Worm (Caenorhabditis elegans) whole organism, L2 larva: ENCODE measurements around the gene lgc-24.

Source experiments
- C34F6.9 ChIP-seq: fragments of 150-350 bp; optimal IDR thresholded peaks from 2 replicates; lab custom pipeline; 2014; ENCODE audit warnings: missing biosample characterization, missing genetic modification characterization
- F13H6.1 ChIP-seq: sonication (generic microtip); optimal IDR thresholded peaks from 2 replicates; lab custom pipeline; 2016; ENCODE audit warnings: missing genetic modification characterization, missing compliant biosample characterization
- R02D3.7 ChIP-seq: fragments of 150-350 bp; optimal IDR thresholded peaks from 2 replicates; lab custom pipeline; 2014; ENCODE audit warnings: missing biosample characterization, missing genetic modification characterization
- Y55F3AM.14 ChIP-seq: fragments of 200-800 bp; sonication (Bioruptor generic); optimal IDR thresholded peaks from 2 replicates; lab custom pipeline; 2018; ENCODE audit warnings: mild to moderate bottlenecking, missing genetic modification characterization, missing compliant biosample characterization
- alr-1 ChIP-seq: fragments of 150-350 bp; optimal IDR thresholded peaks from 2 replicates; lab custom pipeline; 2014; ENCODE audit warnings: missing biosample characterization, missing genetic modification characterization
- aly-2 ChIP-seq: fragments of 150-350 bp; optimal IDR thresholded peaks from 2 replicates; lab custom pipeline; 2014; ENCODE audit warnings: missing biosample characterization, missing genetic modification characterization
- ama-1 ChIP-seq: fragments of 150-350 bp; optimal IDR thresholded peaks from 2 replicates; lab custom pipeline; 2018; ENCODE audit warnings: inconsistent platforms
- blmp-1 ChIP-seq: sonication (generic microtip); optimal IDR thresholded peaks from 2 replicates; lab custom pipeline; 2017; ENCODE audit warnings: missing genetic modification characterization, mild to moderate bottlenecking, missing compliant biosample characterization, antibody characterized with exemption, moderate library complexity; ENCODE audit not compliant: insufficient read depth
- ceh-16 ChIP-seq: fragments of 150-350 bp; optimal IDR thresholded peaks from 2 replicates; lab custom pipeline; 2014; ENCODE audit warnings: missing biosample characterization, missing genetic modification characterization
- ceh-82 ChIP-seq: fragments of 150-350 bp; optimal IDR thresholded peaks from 2 replicates; lab custom pipeline; 2014; ENCODE audit warnings: missing biosample characterization, missing genetic modification characterization
- dmd-4 ChIP-seq: sonication (generic microtip); optimal IDR thresholded peaks from 2 replicates; lab custom pipeline; 2017; ENCODE audit warnings: missing biosample characterization, missing genetic modification characterization
- egl-27 ChIP-seq: sonication (generic microtip); optimal IDR thresholded peaks from 3 replicates; lab custom pipeline; 2017; ENCODE audit warnings: missing biosample characterization, missing genetic modification reagents, missing genetic modification characterization
- elt-3 ChIP-seq: sonication (generic microtip); optimal IDR thresholded peaks from 2 replicates; lab custom pipeline; 2017; ENCODE audit warnings: missing biosample characterization, missing genetic modification characterization
- fos-1 ChIP-seq: fragments of 150-350 bp; optimal IDR thresholded peaks from 2 replicates; lab custom pipeline; 2014; ENCODE audit warnings: missing biosample characterization, missing genetic modification characterization
- lin-13 ChIP-seq: fragments of 150-350 bp; optimal IDR thresholded peaks from 2 replicates; lab custom pipeline; 2014; ENCODE audit warnings: missing biosample characterization, missing genetic modification reagents, missing genetic modification characterization
- lin-39 ChIP-seq: fragments of 150-350 bp; optimal IDR thresholded peaks from 2 replicates; lab custom pipeline; 2014; ENCODE audit warnings: missing biosample characterization, missing genetic modification reagents, missing genetic modification characterization
- mab-5 ChIP-seq: fragments of 150-350 bp; optimal IDR thresholded peaks from 2 replicates; lab custom pipeline; 2014; ENCODE audit warnings: missing biosample characterization, missing genetic modification characterization
- mbf-1 ChIP-seq: sonication (generic microtip); optimal IDR thresholded peaks from 2 replicates; lab custom pipeline; 2017; ENCODE audit warnings: missing biosample characterization, missing genetic modification characterization
- mdl-1 ChIP-seq, 2 experiments: fragments of 150-350 bp in 1 of 2; sonication (generic microtip) in 1 of 2; optimal IDR thresholded peaks; 2 replicates each; lab custom pipeline; 2017; ENCODE audit warnings: missing biosample characterization in 2 of 2, missing genetic modification characterization in 2 of 2
- nhr-10 ChIP-seq: sonication (generic microtip); optimal IDR thresholded peaks from 2 replicates; lab custom pipeline; 2017; ENCODE audit warnings: missing biosample characterization, missing genetic modification characterization
- nhr-11 ChIP-seq: fragments of 150-350 bp; optimal IDR thresholded peaks from 2 replicates; lab custom pipeline; 2014; ENCODE audit warnings: missing biosample characterization, missing genetic modification characterization
- nhr-12 ChIP-seq: fragments of 150-350 bp; optimal IDR thresholded peaks from 2 replicates; lab custom pipeline; 2014; ENCODE audit warnings: missing biosample characterization, missing genetic modification characterization
- nhr-21 ChIP-seq: fragments of 150-350 bp; optimal IDR thresholded peaks from 2 replicates; lab custom pipeline; 2014; ENCODE audit warnings: missing biosample characterization, missing genetic modification characterization
- nhr-237 ChIP-seq: fragments of 150-350 bp; optimal IDR thresholded peaks from 2 replicates; lab custom pipeline; 2014; ENCODE audit warnings: missing biosample characterization, missing genetic modification characterization
- nhr-25 ChIP-seq: fragments of 150-350 bp; sonication (generic microtip); optimal IDR thresholded peaks from 3 replicates; lab custom pipeline; 2014; ENCODE audit warnings: missing biosample characterization, missing genetic modification characterization
- nhr-77 ChIP-seq: fragments of 150-350 bp; optimal IDR thresholded peaks from 2 replicates; lab custom pipeline; 2014; ENCODE audit warnings: missing biosample characterization, missing genetic modification characterization
- peb-1 ChIP-seq: fragments of 150-350 bp; optimal IDR thresholded peaks from 2 replicates; lab custom pipeline; 2014; ENCODE audit warnings: missing biosample characterization, missing genetic modification characterization
- sem-4 ChIP-seq: fragments of 150-350 bp; optimal IDR thresholded peaks from 2 replicates; lab custom pipeline; 2014; ENCODE audit warnings: missing biosample characterization, missing genetic modification reagents, missing genetic modification characterization
- skn-1 ChIP-seq: sonication (generic microtip); optimal IDR thresholded peaks from 2 replicates; lab custom pipeline; 2017; ENCODE audit warnings: missing biosample characterization, missing genetic modification characterization
- snpc-4 ChIP-seq: fragments of 150-350 bp; optimal IDR thresholded peaks from 2 replicates; lab custom pipeline; 2014; ENCODE audit warnings: missing biosample characterization, missing genetic modification characterization
- unc-39 ChIP-seq: fragments of 150-350 bp; optimal IDR thresholded peaks from 2 replicates; lab custom pipeline; 2014; ENCODE audit warnings: missing biosample characterization, missing genetic modification characterization
- unc-55 ChIP-seq: fragments of 150-350 bp; sonication (generic microtip); optimal IDR thresholded peaks from 3 replicates; lab custom pipeline; 2014; ENCODE audit warnings: missing biosample characterization, missing genetic modification reagents, missing genetic modification characterization
- zag-1 ChIP-seq: fragments of 150-350 bp; optimal IDR thresholded peaks from 2 replicates; lab custom pipeline; 2014; ENCODE audit warnings: missing biosample characterization, missing genetic modification characterization
- ztf-1 ChIP-seq: fragments of 200-800 bp; sonication (Bioruptor generic); conservative IDR thresholded peaks from 2 replicates; pipeline ENCODE4 v1.3.6; 2022; ENCODE audit warnings: missing genetic modification characterization, missing compliant biosample characterization
- ztf-11 ChIP-seq: sonication (generic microtip); optimal IDR thresholded peaks from 2 replicates; lab custom pipeline; 2017; ENCODE audit warnings: missing biosample characterization, missing genetic modification characterization

Gene lgc-24

DNA sequence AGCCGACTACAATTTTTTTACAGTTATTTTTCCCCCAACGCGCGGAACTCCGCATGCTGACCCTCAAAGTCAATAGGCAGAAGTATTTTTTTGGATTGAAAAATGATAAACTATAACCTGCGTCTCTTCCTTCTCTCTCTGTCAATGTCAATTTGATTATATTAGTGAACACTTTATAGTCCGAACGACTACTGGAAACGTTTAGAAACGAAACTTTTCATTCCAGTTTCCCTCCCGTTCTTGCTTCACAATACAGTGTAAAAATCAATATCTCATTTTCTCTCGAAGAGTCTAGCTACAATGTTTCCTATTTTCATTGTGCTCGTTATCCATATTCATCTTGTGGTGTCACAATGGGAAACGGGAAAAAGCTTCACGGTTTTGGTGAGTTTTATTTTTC lies at the start of gene lgc-24:
TSS of gene lgc-24 (plus strand) at position 301 of the 400 bp plus-strand sequence.
- TF ChIP-seq ama-1 (lab: Kevin White, UChicago) = no peak
- no peak for TF ChIP-seq blmp-1 (tag; lab: Kevin White, UChicago)
- no peak for TF ChIP-seq ceh-82
- TF ChIP-seq mbf-1 (tag; lab: Kevin White, UChicago) = no peak
- TF ChIP-seq skn-1 (tag; lab: Kevin White, UChicago) = no peak
- no peak for TF ChIP-seq nhr-237 (tag; lab: Kevin White, UChicago)
- TF ChIP-seq, all 48 proteins: peak for 0

ce11 chrX:12021446-12021845 lies 46.9 kb upstream of the lgc-24 start:
- TF ChIP-seq mbf-1 (tag; lab: Kevin White, UChicago) (no peak), alr-1 (tag; lab: Kevin White, UChicago) (no peak), unc-55 (GFP tag; lab: Kevin White, UChicago) (peak; percentile 20)

DNA sequence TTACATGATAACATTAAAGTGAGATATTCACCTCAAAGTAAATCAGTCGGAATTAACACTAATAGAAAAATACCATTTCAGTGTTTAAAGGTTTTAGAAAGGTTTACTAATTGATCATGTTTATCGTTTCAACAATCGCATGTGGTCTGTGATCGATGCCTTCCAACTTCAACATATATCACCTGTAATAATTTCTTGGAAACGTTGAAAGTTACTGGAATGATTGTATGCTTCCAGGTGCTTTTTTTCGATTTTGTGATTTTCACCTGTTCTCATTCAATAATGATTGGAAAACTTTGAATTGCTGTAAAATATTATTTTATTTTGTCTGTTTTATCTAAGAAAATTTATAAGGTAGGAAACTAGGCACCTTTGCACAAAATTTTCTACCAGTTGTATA lies 45.9 kb upstream of the lgc-24 start:
- TF ChIP-seq lin-13 (GFP tag; lab: Kevin White, UChicago) = no peak
- no peak for TF ChIP-seq unc-55 (GFP tag; lab: Kevin White, UChicago)
- TF ChIP-seq nhr-237 (tag; lab: Kevin White, UChicago) = no peak
- no peak for TF ChIP-seq nhr-21
- no peak for TF ChIP-seq unc-39 (tag; lab: Kevin White, UChicago)
- no peak for TF ChIP-seq F13H6.1 (tag; lab: Kevin White, UChicago)
- no peak for TF ChIP-seq zag-1
- no peak for TF ChIP-seq nhr-10 (tag; lab: Kevin White, UChicago)
- no peak for TF ChIP-seq fos-1 (tag; lab: Kevin White, UChicago)

DNA sequence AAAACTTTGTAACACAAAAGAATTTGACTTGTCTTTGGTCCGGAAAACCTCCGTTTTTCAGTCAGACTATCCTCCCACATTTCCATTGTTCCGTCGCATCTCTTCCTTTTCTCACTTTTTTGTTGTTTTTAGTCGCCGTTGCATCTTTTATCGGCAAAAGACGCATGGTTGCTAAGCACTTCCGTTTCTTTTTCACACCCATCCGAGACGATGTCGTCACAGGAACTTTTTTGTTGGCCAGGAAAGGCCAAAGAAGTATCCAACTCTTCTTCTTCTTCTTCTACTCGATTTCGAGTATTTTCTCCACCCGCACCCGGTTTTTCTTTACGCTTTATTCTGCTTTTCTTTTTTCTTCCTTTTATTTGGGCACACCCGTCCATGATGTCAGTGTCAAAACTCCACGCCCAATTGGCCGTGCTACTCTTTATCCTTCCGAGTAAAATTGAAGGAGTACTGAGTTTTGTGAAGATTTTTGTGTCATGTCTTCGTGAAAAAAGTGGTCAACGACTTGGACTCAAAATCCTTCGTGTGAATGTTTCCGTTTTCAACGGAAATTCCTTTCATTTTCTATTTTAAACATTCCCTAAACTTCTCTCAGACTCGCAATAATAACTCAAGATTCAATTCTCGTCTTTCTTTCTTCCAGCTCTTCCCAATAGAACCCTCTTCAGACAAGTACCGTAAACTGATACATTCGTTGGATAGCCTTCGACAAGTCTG lies 43.1 kb upstream of the lgc-24 start, which contains the start of gene B0198.2:
TSS of gene B0198.2 (plus strand) at position 670 of the 720 bp plus-strand sequence.
- TF ChIP-seq skn-1 (tag; lab: Kevin White, UChicago) = no peak
- no peak for TF ChIP-seq ceh-82
- TF ChIP-seq nhr-25 = no peak
- no peak for TF ChIP-seq egl-27 (tag; lab: Kevin White, UChicago)
- TF ChIP-seq lin-13 (GFP tag; lab: Kevin White, UChicago) = no peak
- no peak for TF ChIP-seq aly-2
- no peak for TF ChIP-seq mbf-1 (tag; lab: Kevin White, UChicago)
- TF ChIP-seq Y55F3AM.14 = no peak
- TF ChIP-seq snpc-4 (tag; lab: Kevin White, UChicago) = no peak
- TF ChIP-seq lin-39 = no peak
- no peak for TF ChIP-seq mab-5 (tag; lab: Kevin White, UChicago)
- TF ChIP-seq nhr-77 (tag; lab: Kevin White, UChicago) = no peak
- no peak for TF ChIP-seq dmd-4 (tag; lab: Kevin White, UChicago)
- TF ChIP-seq blmp-1 (tag; lab: Kevin White, UChicago) = no peak
- no peak for TF ChIP-seq R02D3.7 (tag; lab: Kevin White, UChicago)
- no peak for TF ChIP-seq sem-4 (tag; lab: Kevin White, UChicago)
- TF ChIP-seq ztf-1 (GFP tag; lab: Robert Waterston, UW) = no peak

- TF ChIP-seq ceh-82 (no peak), blmp-1 (tag; lab: Kevin White, UChicago) (no peak), nhr-10 (tag; lab: Kevin White, UChicago) (no peak), unc-39 (tag; lab: Kevin White, UChicago) (no peak)
Observed at ce11 chrX:12033937-12034336, 34.4 kb upstream of the lgc-24 start, which contains the start of gene tsp-20. TSS of gene tsp-20 (minus strand) at chrX:12034037.

- no peak for TF ChIP-seq nhr-12 (tag; lab: Kevin White, UChicago)
- no peak for TF ChIP-seq elt-3
- no peak for TF ChIP-seq snpc-4 (tag; lab: Kevin White, UChicago)
- TF ChIP-seq dmd-4 (tag; lab: Kevin White, UChicago) = no peak
- no peak for TF ChIP-seq peb-1
- no peak for TF ChIP-seq nhr-11 (tag; lab: Kevin White, UChicago)
- TF ChIP-seq mdl-1 (tag; optimal IDR thresholded peaks at IDR 0.05; lab: Kevin White, UChicago) = no peak
- TF ChIP-seq C34F6.9 (tag; lab: Kevin White, UChicago) = no peak
- no peak for TF ChIP-seq nhr-77 (tag; lab: Kevin White, UChicago)
- no peak for TF ChIP-seq ceh-16 (tag; lab: Kevin White, UChicago)
- TF ChIP-seq fos-1 (tag; lab: Kevin White, UChicago) = no peak
- TF ChIP-seq egl-27 (tag; lab: Kevin White, UChicago) = no peak
- TF ChIP-seq ztf-11 (tag; lab: Kevin White, UChicago) = no peak
- TF ChIP-seq ceh-82 = no peak
Observed at ce11 chrX:12034661-12035060, 33.7 kb upstream of the lgc-24 start.
